Fruit fly (Drosophila melanogaster): ENCODE results near the gene ninaA.

Gene ninaA

dm6 chr2L:847988-848622, 29.0 kb upstream of the ninaA start:
- TF ChIP-seq eyg (GFP tag; optimal IDR thresholded peaks at IDR 0.05) (no peak), lbe (GFP tag; optimal IDR thresholded peaks at IDR 0.05) (peak; percentile 38), CG14441 (GFP tag; IDR thresholded peaks at IDR 0.05) (no peak), bsh (GFP tag; optimal IDR thresholded peaks at IDR 0.05) (peak in 1 of 2 experiments; percentile 32), CG15601 (tag; optimal IDR thresholded peaks at IDR 0.05) (no peak), CrebB (tag; optimal IDR thresholded peaks at IDR 0.05) (no peak), CG17829 (tag; optimal IDR thresholded peaks at IDR 0.05) (no peak), CG7271 (tag; optimal IDR thresholded peaks at IDR 0.05) (no peak), sisA (GFP tag; IDR thresholded peaks at IDR 0.05) (no peak), twi (tag; optimal IDR thresholded peaks at IDR 0.05) (no peak), CG6765 (GFP tag; optimal IDR thresholded peaks at IDR 0.05) (no peak), crol (GFP tag; IDR thresholded peaks at IDR 0.05) (peak; percentile 40; the same call in 1 of the 2 replicates), CG10267 (tag; optimal IDR thresholded peaks at IDR 0.05) (no peak), CG1603 (tag; optimal IDR thresholded peaks at IDR 0.05) (no peak), NFAT (GFP tag; IDR thresholded peaks at IDR 0.05) (no peak), bigmax (GFP tag; optimal IDR thresholded peaks at IDR 0.05) (no peak), Med (GFP tag) (peak; percentile 43), Dip3 (GFP tag; optimal IDR thresholded peaks at IDR 0.05) (no peak), Deaf1 (tag; optimal IDR thresholded peaks at IDR 0.05) (no peak), zf30C (GFP tag; optimal IDR thresholded peaks at IDR 0.05) (peak; percentile 27), ash1 (GFP tag; optimal IDR thresholded peaks at IDR 0.05) (no peak), corto (GFP tag; optimal IDR thresholded peaks at IDR 0.05) (peak; percentile 45), gcm2 (GFP tag; optimal IDR thresholded peaks at IDR 0.05) (no peak), Trl (optimal IDR thresholded peaks at IDR 0.05) (no peak), Trl (GFP tag; optimal IDR thresholded peaks at IDR 0.05) (no peak), trh (GFP tag; optimal IDR thresholded peaks at IDR 0.05) (no peak), CG16813 (GFP tag; IDR thresholded peaks at IDR 0.05; ENCODE audit: partially characterized antibody) (no peak), ap (GFP tag; IDR thresholded peaks at IDR 0.05) (no peak), pum (GFP tag; optimal IDR thresholded peaks at IDR 0.05) (no peak), CG9797 (GFP tag; optimal IDR thresholded peaks at IDR 0.05) (no peak), NC2α (GFP tag; optimal IDR thresholded peaks at IDR 0.05) (no peak), kah (GFP tag; optimal IDR thresholded peaks at IDR 0.05) (no peak), CG17612 (GFP tag; IDR thresholded peaks at IDR 0.05) (no peak), CG17912 (GFP tag; optimal IDR thresholded peaks at IDR 0.05) (no peak), CG5953 (GFP tag; IDR thresholded peaks at IDR 0.05) (no peak), kni (GFP tag; optimal IDR thresholded peaks at IDR 0.05) (peak; percentile 67), CG1233 (GFP tag; optimal IDR thresholded peaks at IDR 0.05) (no peak), ttk (GFP tag; IDR thresholded peaks at IDR 0.05) (no peak), sens (GFP tag) (peak; percentile 22), Usf (GFP tag; optimal IDR thresholded peaks at IDR 0.05) (no peak), zen (tag; optimal IDR thresholded peaks at IDR 0.05) (no peak), CG18764 (GFP tag; optimal IDR thresholded peaks at IDR 0.05) (no peak), hbn (GFP tag; IDR thresholded peaks at IDR 0.05; ENCODE audit: partially characterized antibody) (no peak), CG32767 (GFP tag; IDR thresholded peaks at IDR 0.05) (no peak), zen2 (GFP tag; IDR thresholded peaks at IDR 0.05; ENCODE audit: partially characterized antibody) (no peak), CG1024 (GFP tag; IDR thresholded peaks at IDR 0.05) (no peak), pfk (GFP tag; optimal IDR thresholded peaks at IDR 0.05) (no peak), nom (GFP tag; optimal IDR thresholded peaks at IDR 0.05) (peak; percentile 65)

Data from whole organism, embryonic.